Worm (Caenorhabditis elegans) whole organism, late embryonic: Measurements from ENCODE around the gene F56C3.4.

Experiments used
- C08G9.2 ChIP-seq: sonication (generic microtip); optimal IDR thresholded peaks from 2 replicates; lab custom pipeline; 2016; ENCODE audit warnings: mild to moderate bottlenecking, missing genetic modification characterization, moderate library complexity, missing compliant biosample characterization
- F13H6.1 ChIP-seq: sonication (generic microtip); optimal IDR thresholded peaks from 2 replicates; lab custom pipeline; 2016; ENCODE audit warnings: missing genetic modification characterization, missing compliant biosample characterization
- K02D7.2 ChIP-seq: sonication (generic microtip); optimal IDR thresholded peaks from 2 replicates; lab custom pipeline; 2017; ENCODE audit warnings: mild to moderate bottlenecking, missing genetic modification characterization, missing compliant biosample characterization
- T23F11.4 ChIP-seq: fragments of 200-800 bp; sonication (Bioruptor generic); optimal IDR thresholded peaks from 2 replicates; lab custom pipeline; 2018; ENCODE audit warnings: mild to moderate bottlenecking, missing genetic modification characterization, missing compliant biosample characterization
- ahr-1 ChIP-seq: sonication (generic microtip); optimal IDR thresholded peaks from 2 replicates; lab custom pipeline; 2016; ENCODE audit warnings: missing genetic modification characterization, missing compliant biosample characterization
- ceh-31 ChIP-seq: sonication (generic microtip); optimal IDR thresholded peaks from 2 replicates; lab custom pipeline; 2016; ENCODE audit warnings: missing genetic modification characterization, missing compliant biosample characterization
- ceh-34 ChIP-seq: sonication (generic microtip); optimal IDR thresholded peaks from 2 replicates; lab custom pipeline; 2016; ENCODE audit warnings: mild to moderate bottlenecking, missing genetic modification characterization, missing compliant biosample characterization
- ceh-45 ChIP-seq: fragments of 200-800 bp; sonication (Bioruptor generic); IDR thresholded peaks from 2 replicates; pipeline ENCODE4 v1.3.6; 2022; ENCODE audit warnings: missing genetic modification reagents, missing genetic modification characterization, missing compliant biosample characterization
- ceh-48 ChIP-seq: sonication (generic microtip); optimal IDR thresholded peaks from 2 replicates; lab custom pipeline; 2016; ENCODE audit warnings: missing genetic modification characterization, inconsistent platforms, missing compliant biosample characterization
- ceh-6 ChIP-seq: fragments of 200-800 bp; sonication (Bioruptor generic); optimal IDR thresholded peaks from 2 replicates; lab custom pipeline; 2018; ENCODE audit warnings: mild to moderate bottlenecking, missing genetic modification characterization, missing compliant biosample characterization
- elt-2 ChIP-seq: sonication (generic microtip); optimal IDR thresholded peaks from 2 replicates; lab custom pipeline; 2016; ENCODE audit warnings: missing genetic modification reagents, missing genetic modification characterization, missing compliant biosample characterization
- ets-4 ChIP-seq: sonication (generic microtip); optimal IDR thresholded peaks from 2 replicates; lab custom pipeline; 2016; ENCODE audit warnings: missing genetic modification characterization, missing compliant biosample characterization
- fax-1 ChIP-seq: sonication (generic microtip); optimal IDR thresholded peaks from 2 replicates; lab custom pipeline; 2016; ENCODE audit warnings: missing genotype, missing genetic modification characterization, missing compliant biosample characterization
- hlh-15 ChIP-seq: sonication (generic microtip); optimal IDR thresholded peaks from 2 replicates; lab custom pipeline; 2016; ENCODE audit warnings: missing genetic modification characterization, missing compliant biosample characterization
- hlh-30 ChIP-seq: sonication (generic microtip); optimal IDR thresholded peaks from 2 replicates; lab custom pipeline; 2017; ENCODE audit warnings: antibody characterized with exemption, missing genetic modification characterization, missing compliant biosample characterization; ENCODE audit not compliant: insufficient read depth
- lim-6 ChIP-seq: sonication (generic microtip); optimal IDR thresholded peaks from 2 replicates; lab custom pipeline; 2016; ENCODE audit warnings: missing genetic modification characterization, missing compliant biosample characterization
- lin-11 ChIP-seq: fragments of 200-800 bp; sonication (Bioruptor generic); optimal IDR thresholded peaks from 2 replicates; lab custom pipeline; 2018; ENCODE audit warnings: mild to moderate bottlenecking, missing genetic modification characterization, missing compliant biosample characterization
- madf-2 ChIP-seq: sonication (generic microtip); optimal IDR thresholded peaks from 2 replicates; lab custom pipeline; 2017; ENCODE audit warnings: missing genetic modification characterization, missing compliant biosample characterization
- nfya-1 ChIP-seq: sonication (generic microtip); optimal IDR thresholded peaks from 2 replicates; lab custom pipeline; 2017; ENCODE audit warnings: missing genetic modification characterization, mild to moderate bottlenecking, missing compliant biosample characterization, antibody characterized with exemption, moderate library complexity
- nhr-11 ChIP-seq: fragments of 150-350 bp; optimal IDR thresholded peaks from 2 replicates; lab custom pipeline; 2014; ENCODE audit warnings: missing biosample characterization, missing genetic modification characterization
- pag-3 ChIP-seq: sonication (generic microtip); optimal IDR thresholded peaks from 2 replicates; lab custom pipeline; 2016; ENCODE audit warnings: missing compliant biosample characterization, missing genetic modification characterization, borderline replicate concordance
- pat-9 ChIP-seq: fragments of 200-800 bp; sonication (Bioruptor generic); optimal IDR thresholded peaks from 2 replicates; lab custom pipeline; 2018; ENCODE audit warnings: mild to moderate bottlenecking, missing genetic modification characterization, moderate library complexity, missing compliant biosample characterization
- pax-1 ChIP-seq: fragments of 150-350 bp; optimal IDR thresholded peaks from 2 replicates; lab custom pipeline; 2014; ENCODE audit warnings: missing biosample characterization, missing genetic modification characterization
- pha-4 ChIP-seq: fragments of 150-350 bp; optimal IDR thresholded peaks from 2 replicates; lab custom pipeline; 2018; ENCODE audit warnings: missing biosample characterization, missing genetic modification reagents, missing genetic modification characterization
- pqm-1 ChIP-seq: sonication (generic microtip); optimal IDR thresholded peaks from 2 replicates; lab custom pipeline; 2016; ENCODE audit warnings: missing genetic modification characterization, missing compliant biosample characterization
- pros-1 ChIP-seq: fragments of 150-350 bp; optimal IDR thresholded peaks from 2 replicates; lab custom pipeline; 2014; ENCODE audit warnings: missing biosample characterization, missing genetic modification reagents, missing genetic modification characterization
- ref-2 ChIP-seq: sonication (generic microtip); optimal IDR thresholded peaks from 2 replicates; lab custom pipeline; 2016; ENCODE audit warnings: missing genetic modification characterization, missing compliant biosample characterization
- rnt-1 ChIP-seq: sonication (generic microtip); optimal IDR thresholded peaks from 2 replicates; lab custom pipeline; 2016; ENCODE audit warnings: missing genetic modification characterization, missing compliant biosample characterization
- sdc-2 ChIP-seq: sonication (generic microtip); optimal IDR thresholded peaks from 2 replicates; lab custom pipeline; 2016; ENCODE audit warnings: missing genotype, missing genetic modification characterization, missing compliant biosample characterization
- sox-2 ChIP-seq: fragments of 200-800 bp; sonication (Bioruptor generic); IDR thresholded peaks from 2 replicates; pipeline ENCODE4 v1.3.6; 2022; ENCODE audit warnings: missing genetic modification reagents, missing genetic modification characterization, missing compliant biosample characterization
- sox-4 ChIP-seq: sonication (generic microtip); optimal IDR thresholded peaks from 2 replicates; lab custom pipeline; 2017; ENCODE audit warnings: mild to moderate bottlenecking, missing genetic modification characterization, inconsistent platforms, missing compliant biosample characterization
- syd-9 ChIP-seq: sonication (generic microtip); optimal IDR thresholded peaks from 2 replicates; lab custom pipeline; 2016; ENCODE audit warnings: mild to moderate bottlenecking, missing genetic modification characterization, moderate library complexity, missing compliant biosample characterization
- unc-42 ChIP-seq: sonication (generic microtip); optimal IDR thresholded peaks from 2 replicates; lab custom pipeline; 2016; ENCODE audit warnings: missing genotype, missing genetic modification characterization, missing compliant biosample characterization
- ztf-16 ChIP-seq: sonication (generic microtip); optimal IDR thresholded peaks from 2 replicates; lab custom pipeline; 2017; ENCODE audit warnings: missing genetic modification characterization, missing compliant biosample characterization

F56C3.4 gene

ce11 chrX:1393891-1394290 is 33.4 kb upstream of the F56C3.4 start, which contains the start of gene F56C3.9:
Gene F56C3.9, minus strand, starts transcription at chrX:1393991.
- TF ChIP-seq ceh-45 (GFP tag; lab: Robert Waterston, UW): no peak
- no peak for TF ChIP-seq nhr-11 (tag; lab: Kevin White, UChicago)
- TF ChIP-seq fax-1: no peak
- no peak for TF ChIP-seq F13H6.1

- TF ChIP-seq unc-42 (peak; percentile 50), ref-2 (no peak), hlh-30 (tag; lab: Kevin White, UChicago) (peak; percentile 73), sdc-2 (tag; lab: Kevin White, UChicago) (peak; percentile 98), ceh-31 (peak; percentile 44), hlh-15 (no peak), nfya-1 (tag; lab: Kevin White, UChicago) (peak; percentile 19)
These were observed 29.0 kb upstream of the F56C3.4 start for ce11 chrX:1389382-1389983.

ce11 chrX:1386893-1387367 is 26.4 kb upstream of the F56C3.4 start, which contains the start of gene F56C3.1:
Gene F56C3.1, plus strand, starts transcription at chrX:1387317.
- TF ChIP-seq syd-9 (tag; lab: Kevin White, UChicago) (no peak), F13H6.1 (no peak), ztf-16 (tag; lab: Kevin White, UChicago) (no peak), lim-6 (no peak), C08G9.2 (tag; lab: Kevin White, UChicago) (no peak), hlh-15 (no peak), sdc-2 (tag; lab: Kevin White, UChicago) (peak; percentile 93), pha-4 (tag; lab: Kevin White, UChicago) (no peak)
- TF ChIP-seq, all 69 proteins: peak for 1

DNA sequence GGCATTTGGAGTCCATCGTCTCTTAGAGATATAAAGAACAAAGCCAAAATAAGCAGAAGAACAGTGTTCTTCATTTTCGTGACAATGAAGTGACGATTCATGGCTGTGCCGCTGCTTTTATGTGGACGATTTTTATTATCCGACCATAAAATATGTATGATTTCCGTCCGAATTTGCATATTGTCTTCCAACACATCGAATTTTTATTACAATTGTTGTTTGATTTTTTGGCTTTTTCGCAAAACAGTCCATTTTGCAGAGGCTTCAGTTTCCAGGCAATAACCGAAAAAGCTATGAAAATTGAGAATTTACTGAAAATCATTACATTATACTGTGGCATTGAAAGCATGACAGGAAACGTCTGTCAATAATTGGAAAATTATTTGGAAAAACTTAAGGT is 24.0 kb upstream of the F56C3.4 start, which contains the start of gene F56C3.8:
Gene F56C3.8 (minus strand): TSS at position 101 of the 400 bp plus-strand sequence.
- TF ChIP-seq lin-11 (no peak), lim-6 (no peak), K02D7.2 (tag; lab: Kevin White, UChicago) (no peak), ceh-34 (no peak), pros-1 (tag; lab: Kevin White, UChicago) (no peak), ceh-48 (tag; lab: Kevin White, UChicago) (no peak), ahr-1 (tag; lab: Kevin White, UChicago) (no peak), rnt-1 (no peak), pax-1 (tag; lab: Kevin White, UChicago) (no peak), elt-2 (no peak), ceh-6 (no peak), pqm-1 (tag; lab: Kevin White, UChicago) (no peak), madf-2 (no peak), ets-4 (tag; lab: Kevin White, UChicago) (no peak), ref-2 (no peak), ceh-31 (no peak), T23F11.4 (GFP tag; lab: Kevin White, UChicago) (no peak), sox-2 (GFP tag; lab: Robert Waterston, UW) (no peak), nfya-1 (tag; lab: Kevin White, UChicago) (no peak), pag-3 (tag; lab: Kevin White, UChicago) (no peak)
- TF ChIP-seq, all 69 proteins: peak for 0

- TF ChIP-seq sdc-2 (tag; lab: Kevin White, UChicago) (peak; percentile 64), hlh-30 (tag; lab: Kevin White, UChicago) (no peak), sox-4 (tag; lab: Kevin White, UChicago) (no peak), pat-9 (tag; lab: Kevin White, UChicago) (no peak), T23F11.4 (GFP tag; lab: Kevin White, UChicago) (no peak)
- TF ChIP-seq, all 69 proteins: peak for 1
These were observed 23.0 kb upstream of the F56C3.4 start for ce11 chrX:1383546-1383945.
